Fruit fly (Drosophila melanogaster) whole organism, embryonic: ENCODE results near the gene DIP1.
A peak's percentile ranks its signal among the peaks of the same experiment; 100 is the strongest.

Source experiments
- CG10979 ChIP-seq: fragments of 200-800 bp; sonication (Bioruptor generic); optimal IDR thresholded peaks from 2 replicates; lab custom pipeline; 2018; ENCODE audit warnings: missing biosample characterization, mild to moderate bottlenecking, missing genetic modification characterization, moderate library complexity
- CG11504 ChIP-seq: fragments of 200-800 bp; sonication (Bioruptor generic); optimal IDR thresholded peaks from 3 replicates; lab custom pipeline; 2019; ENCODE audit warnings: missing biosample characterization, mild to moderate bottlenecking, missing genetic modification characterization, moderate library complexity
- CG12769 ChIP-seq: fragments of 200-800 bp; sonication (Bioruptor generic); optimal IDR thresholded peaks from 2 replicates; lab custom pipeline; 2019; ENCODE audit warnings: missing biosample characterization, mild to moderate bottlenecking, missing genetic modification characterization, moderate library complexity
- CG14014 ChIP-seq: fragments of 200-800 bp; sonication (Bioruptor generic); IDR thresholded peaks from 2 replicates; pipeline ENCODE4 v1.3.6; 2022; ENCODE audit warnings: missing biosample characterization, missing genetic modification characterization
- CG15269 ChIP-seq: fragments of 200-800 bp; sonication (Bioruptor generic); optimal IDR thresholded peaks from 2 replicates; lab custom pipeline; 2018; ENCODE audit warnings: missing biosample characterization, mild to moderate bottlenecking, missing genetic modification characterization, moderate library complexity
- CG15479 ChIP-seq: fragments of 200-800 bp; sonication (Bioruptor generic); optimal IDR thresholded peaks from 3 replicates; lab custom pipeline; 2019; ENCODE audit warnings: missing biosample characterization, mild to moderate bottlenecking, missing genetic modification characterization, moderate library complexity
- CG15514 ChIP-seq: fragments of 200-800 bp; sonication (Bioruptor generic); optimal IDR thresholded peaks from 3 replicates; lab custom pipeline; 2017; ENCODE audit warnings: missing biosample characterization, missing genetic modification characterization, mild to moderate bottlenecking, moderate library complexity, missing genetic modification reagents
- CG17359 ChIP-seq: fragments of 200-800 bp; sonication (Bioruptor generic); optimal IDR thresholded peaks from 3 replicates; lab custom pipeline; 2018; ENCODE audit warnings: missing biosample characterization, mild to moderate bottlenecking, missing genetic modification characterization, moderate library complexity
- CG17829 ChIP-seq: fragments of 200-800 bp; optimal IDR thresholded peaks from 2 replicates; lab custom pipeline; 2019; ENCODE audit warnings: missing biosample characterization, mild to moderate bottlenecking, missing genetic modification characterization, moderate library complexity
- CG18599 ChIP-seq: fragments of 200-800 bp; sonication (Bioruptor generic); optimal IDR thresholded peaks from 3 replicates; lab custom pipeline; 2017; ENCODE audit warnings: missing biosample characterization, missing genetic modification characterization, mild to moderate bottlenecking, moderate library complexity, missing genetic modification reagents
- CG2120 ChIP-seq: fragments of 200-800 bp; sonication (Bioruptor generic); optimal IDR thresholded peaks from 3 replicates; lab custom pipeline; 2016; ENCODE audit warnings: missing biosample characterization, missing genetic modification characterization
- CG32767 ChIP-seq: fragments of 200-800 bp; sonication (Bioruptor generic); IDR thresholded peaks from 2 replicates; pipeline ENCODE4 v1.3.6; 2022; ENCODE audit warnings: missing biosample characterization, missing genetic modification characterization
- CG3281 ChIP-seq: fragments of 200-800 bp; sonication (Bioruptor generic); optimal IDR thresholded peaks from 3 replicates; lab custom pipeline; 2017; ENCODE audit warnings: missing biosample characterization, mild to moderate bottlenecking, missing genetic modification characterization
- CG34422 ChIP-seq: fragments of 200-800 bp; sonication (Bioruptor generic); IDR thresholded peaks from 3 replicates; pipeline ENCODE4 v1.3.6; 2022; ENCODE audit warnings: missing biosample characterization, missing genetic modification characterization
- CG7556 ChIP-seq: fragments of 200-800 bp; sonication (Bioruptor generic); optimal IDR thresholded peaks from 2 replicates; lab custom pipeline; 2017; ENCODE audit warnings: missing biosample characterization, mild to moderate bottlenecking, missing genetic modification characterization
- CG7987 ChIP-seq: fragments of 200-800 bp; sonication (Bioruptor generic); optimal IDR thresholded peaks from 2 replicates; lab custom pipeline; 2018; ENCODE audit warnings: missing biosample characterization, mild to moderate bottlenecking, missing genetic modification characterization, moderate library complexity
- CG8281 ChIP-seq: fragments of 200-800 bp; sonication (Bioruptor generic); optimal IDR thresholded peaks from 2 replicates; lab custom pipeline; 2018; ENCODE audit warnings: missing biosample characterization, mild to moderate bottlenecking, missing genetic modification characterization, moderate library complexity
- CG8359 ChIP-seq: fragments of 200-800 bp; sonication (Bioruptor generic); optimal IDR thresholded peaks from 2 replicates; lab custom pipeline; 2017; ENCODE audit warnings: missing biosample characterization, mild to moderate bottlenecking, missing genetic modification characterization, borderline replicate concordance
- CG8388 ChIP-seq: fragments of 200-800 bp; sonication (Bioruptor generic); optimal IDR thresholded peaks from 2 replicates; lab custom pipeline; 2019; ENCODE audit warnings: missing biosample characterization, mild to moderate bottlenecking, missing genetic modification characterization, moderate library complexity
- CG8924 ChIP-seq: fragments of 200-800 bp; optimal IDR thresholded peaks from 3 replicates; lab custom pipeline; 2019; ENCODE audit warnings: missing biosample characterization, mild to moderate bottlenecking, missing genetic modification characterization, moderate library complexity
- D ChIP-seq, 2 experiments: fragments of 200-800 bp in 1 of 2; fragments of >200 bp in 1 of 2; sonication (Bioruptor generic) in 1 of 2; optimal IDR thresholded peaks; 2 replicates in 1 of 2; 3 replicates in 1 of 2; lab custom pipeline; 2017; ENCODE audit warnings: mild to moderate bottlenecking in 1 of 2, missing biosample characterization in 1 of 2, missing genetic modification characterization in 1 of 2, missing genetic modification reagents in 1 of 2
- Dip2 ChIP-seq: fragments of 200-800 bp; sonication (Bioruptor generic); IDR thresholded peaks from 2 replicates; pipeline ENCODE4 v1.3.6; 2022; ENCODE audit warnings: missing biosample characterization, missing genetic modification characterization
- Dp ChIP-seq: fragments of 200-800 bp; sonication (Bioruptor generic); optimal IDR thresholded peaks from 2 replicates; lab custom pipeline; 2018; ENCODE audit warnings: missing biosample characterization, mild to moderate bottlenecking, missing genetic modification characterization, moderate library complexity
- E2f1 ChIP-seq: fragments of 200-800 bp; sonication (Bioruptor generic); IDR thresholded peaks from 2 replicates; pipeline ENCODE4 v1.3.6; 2022; ENCODE audit warnings: missing biosample characterization, missing genetic modification characterization
- Fer1 ChIP-seq: fragments of 200-800 bp; sonication (Bioruptor generic); optimal IDR thresholded peaks from 2 replicates; lab custom pipeline; 2017; ENCODE audit warnings: missing biosample characterization, mild to moderate bottlenecking, missing genetic modification characterization
- Jarid2 ChIP-seq: fragments of 200-800 bp; sonication (Bioruptor generic); optimal IDR thresholded peaks from 3 replicates; lab custom pipeline; 2017; ENCODE audit warnings: mild to moderate bottlenecking, missing biosample characterization, missing genetic modification reagents, missing genetic modification characterization
- PHDP ChIP-seq: fragments of 200-800 bp; sonication (Bioruptor generic); optimal IDR thresholded peaks from 3 replicates; lab custom pipeline; 2018; ENCODE audit warnings: missing biosample characterization, mild to moderate bottlenecking, missing genetic modification characterization, moderate library complexity
- Ptx1 ChIP-seq: fragments of 200-800 bp; sonication (Bioruptor generic); IDR thresholded peaks from 2 replicates; pipeline ENCODE4 v1.3.6; 2022; ENCODE audit warnings: missing biosample characterization, missing genetic modification characterization
- Xbp1 ChIP-seq: fragments of 200-800 bp; sonication (Bioruptor generic); optimal IDR thresholded peaks from 3 replicates; lab custom pipeline; 2016; ENCODE audit warnings: missing biosample characterization, mild to moderate bottlenecking, missing genetic modification characterization
- Xrp1 ChIP-seq: fragments of 200-800 bp; sonication (Bioruptor generic); IDR thresholded peaks from 2 replicates; pipeline ENCODE4 v1.3.6; 2022; ENCODE audit warnings: missing biosample characterization, missing genetic modification characterization
- YL-1 ChIP-seq: fragments of 200-800 bp; sonication (Bioruptor generic); optimal IDR thresholded peaks from 3 replicates; lab custom pipeline; 2017; ENCODE audit warnings: missing biosample characterization, mild to moderate bottlenecking, missing genetic modification characterization
- bsh ChIP-seq, 2 experiments: fragments of 200-800 bp; sonication (Bioruptor generic); optimal IDR thresholded peaks; 2 replicates each; lab custom pipeline; 2017 to 2018; ENCODE audit warnings: mild to moderate bottlenecking in 2 of 2, missing biosample characterization in 2 of 2, missing genetic modification characterization in 2 of 2, moderate library complexity in 1 of 2
- cg ChIP-seq: fragments of 200-800 bp; sonication (Bioruptor generic); optimal IDR thresholded peaks from 3 replicates; lab custom pipeline; 2019; ENCODE audit warnings: missing biosample characterization, mild to moderate bottlenecking, missing genetic modification characterization, moderate library complexity
- chm ChIP-seq: fragments of 200-800 bp; sonication (Bioruptor generic); IDR thresholded peaks from 2 replicates; pipeline ENCODE4 v1.3.6; 2022; ENCODE audit warnings: missing biosample characterization, missing genetic modification characterization
- crol ChIP-seq: fragments of 200-800 bp; sonication (Bioruptor generic); IDR thresholded peaks from 2 replicates; pipeline ENCODE4 v1.3.6; 2022; ENCODE audit warnings: missing biosample characterization, missing genetic modification characterization
- gcm ChIP-seq: fragments of 200-800 bp; sonication (Bioruptor generic); optimal IDR thresholded peaks from 2 replicates; lab custom pipeline; 2019; ENCODE audit warnings: missing biosample characterization, mild to moderate bottlenecking, missing genetic modification characterization, moderate library complexity
- gem ChIP-seq: fragments of 200-800 bp; sonication (Bioruptor generic); optimal IDR thresholded peaks from 2 replicates; lab custom pipeline; 2019; ENCODE audit warnings: missing biosample characterization, mild to moderate bottlenecking, missing genetic modification characterization, moderate library complexity
- her ChIP-seq: fragments of 200-800 bp; sonication (Bioruptor generic); optimal IDR thresholded peaks from 2 replicates; lab custom pipeline; 2016; ENCODE audit warnings: missing biosample characterization, missing genetic modification characterization
- nom ChIP-seq: fragments of 200-800 bp; sonication (Bioruptor generic); optimal IDR thresholded peaks from 2 replicates; lab custom pipeline; 2017; ENCODE audit warnings: missing biosample characterization, missing genetic modification characterization, mild to moderate bottlenecking, moderate library complexity, missing genetic modification reagents
- prd ChIP-seq, 3 experiments: fragments of >200 bp in 2 of 3; fragments of 200-800 bp in 1 of 3; sonication (Bioruptor generic) in 1 of 3; optimal IDR thresholded peaks in 2 of 3; IDR thresholded peaks in 1 of 3; 2 replicates in 2 of 3; 3 replicates in 1 of 3; pipeline versions ENCODE4 v1.3.6 to Lab custom; 2017 to 2022; ENCODE audit warnings: missing biosample characterization in 1 of 3, missing genetic modification characterization in 1 of 3
- sens ChIP-seq: fragments of 200-800 bp; sonication (Bioruptor generic); peaks from one replicate; lab custom pipeline; 2016; ENCODE audit warnings: missing biosample characterization, missing genetic modification characterization
- sqz ChIP-seq: fragments of 200-800 bp; sonication (Bioruptor generic); optimal IDR thresholded peaks from 3 replicates; lab custom pipeline; 2018; ENCODE audit warnings: missing biosample characterization, mild to moderate bottlenecking, missing genetic modification characterization
- toy ChIP-seq: fragments of 200-800 bp; sonication (Bioruptor generic); IDR thresholded peaks from 2 replicates; pipeline ENCODE4 v1.3.6; 2022; ENCODE audit warnings: missing biosample characterization, missing genetic modification characterization
- twi ChIP-seq: fragments of 200-800 bp; optimal IDR thresholded peaks from 2 replicates; lab custom pipeline; 2019; ENCODE audit warnings: missing biosample characterization, mild to moderate bottlenecking, missing genetic modification characterization, moderate library complexity
- vfl ChIP-seq: fragments of 200-800 bp; sonication (Bioruptor generic); optimal IDR thresholded peaks from 2 replicates; lab custom pipeline; 2016; ENCODE audit warnings: missing biosample characterization, missing genetic modification characterization
- vvl ChIP-seq: fragments of 200-800 bp; sonication (Bioruptor generic); IDR thresholded peaks from 2 replicates; pipeline ENCODE4 v1.3.6; 2022; ENCODE audit warnings: missing biosample characterization, missing genetic modification characterization
- zf30C ChIP-seq: fragments of 200-800 bp; sonication (Bioruptor generic); optimal IDR thresholded peaks from 3 replicates; lab custom pipeline; 2018; ENCODE audit warnings: missing biosample characterization, mild to moderate bottlenecking, missing genetic modification characterization

The DIP1 gene

dm6 chrX:21629482-21630159, at the start of gene DIP1 (continued):
- TF ChIP-seq PHDP (tag; lab: Kevin White, UChicago) (peak; percentile 42), CG10979 (tag; lab: Kevin White, UChicago) (peak; percentile 40), CG32767 (GFP tag; lab: Robert Waterston, UW) (0 out of 2 replicates have a peak, but pooled peaks have one; percentile 10), CG17359 (tag; lab: Kevin White, UChicago) (peak; percentile 30), cg (GFP tag; lab: Kevin White, UChicago) (no peak), vfl (GFP tag; lab: Kevin White, UChicago) (peak; percentile 23), Xrp1 (GFP tag; lab: Robert Waterston, UW) (peak; percentile 62; the same call in 1 of the 2 replicates), CG15269 (peak; percentile 8), zf30C (GFP tag; lab: Kevin White, UChicago) (peak; percentile 52), sens (GFP tag; lab: Kevin White, UChicago) (peak; percentile 73), Xbp1 (GFP tag; lab: Kevin White, UChicago) (peak; percentile 29), Ptx1 (0 out of 2 replicates have a peak, but pooled peaks have one; percentile 25), CG2120 (GFP tag; lab: Kevin White, UChicago) (peak; percentile 2), prd (optimal IDR thresholded peaks at IDR 0.05; lab: Kevin White, UChicago) (no peak), prd (GFP tag; IDR thresholded peaks at IDR 0.05; lab: Robert Waterston, UW) (no peak), Dp (GFP tag; lab: Kevin White, UChicago) (no peak), CG8359 (no peak), gcm (GFP tag; lab: Kevin White, UChicago) (peak; percentile 18), CG3281 (peak; percentile 21), gem (peak; percentile 50), CG18599 (peak; percentile 23), CG8388 (GFP tag; lab: Kevin White, UChicago) (peak; percentile 7), CG7987 (GFP tag; lab: Kevin White, UChicago) (no peak), CG14014 (GFP tag; lab: Robert Waterston, UW) (peak; percentile 56; the same call in 1 of the 2 replicates), E2f1 (GFP tag; lab: Robert Waterston, UW) (0 out of 2 replicates have a peak, but pooled peaks have one; percentile 35), Jarid2 (GFP tag; lab: Kevin White, UChicago) (peak; percentile 69), CG15514 (peak; percentile 28), sqz (GFP tag; lab: Kevin White, UChicago) (peak; percentile 51), toy (no peak), CG11504 (tag; lab: Kevin White, UChicago) (peak; percentile 21), her (GFP tag; lab: Kevin White, UChicago) (peak; percentile 33), YL-1 (GFP tag; lab: Kevin White, UChicago) (peak; percentile 77), twi (tag; lab: Kevin White, UChicago) (no peak), nom (peak; percentile 27), vvl (GFP tag; lab: Robert Waterston, UW) (peak; percentile 56; the same call in 1 of the 2 replicates), crol (GFP tag; lab: Robert Waterston, UW) (no peak; the same call in 1 of the 2 replicates), CG34422 (GFP tag; lab: Robert Waterston, UW) (peak; percentile 28; the same call in 1 of the 3 replicates), CG7556 (GFP tag; lab: Kevin White, UChicago) (peak; percentile 30), CG8924 (tag; lab: Kevin White, UChicago) (peak; percentile 30), Dip2 (GFP tag; lab: Robert Waterston, UW) (no peak), Fer1 (peak; percentile 9), chm (GFP tag; lab: Robert Waterston, UW) (peak; percentile 49; the same call in 1 of the 2 replicates), D (optimal IDR thresholded peaks at IDR 0.05; lab: Kevin White, UChicago) (no peak), D (GFP tag; optimal IDR thresholded peaks at IDR 0.05; lab: Kevin White, UChicago) (no peak), CG12769 (peak; percentile 15), CG17829 (tag; lab: Kevin White, UChicago) (no peak), bsh (GFP tag; optimal IDR thresholded peaks at IDR 0.05; lab: Kevin White, UChicago) (peak; percentile 56 to 59), CG8281 (no peak), CG15479 (GFP tag; lab: Kevin White, UChicago) (no peak)
